Worm (Caenorhabditis elegans) whole organism, L3 larva: ENCODE measurements around the gene ZK177.3.

Source experiments
- ama-1 ChIP-seq: fragments of 150-350 bp; optimal IDR thresholded peaks from 2 replicates; lab custom pipeline; 2018
- snpc-4 ChIP-seq: fragments of 150-350 bp; optimal IDR thresholded peaks from 2 replicates; lab custom pipeline; 2014; ENCODE audit warnings: missing biosample characterization, missing genetic modification characterization

ce11 chrII:5544145-5544515, 28.5 kb downstream of the ZK177.3 start:
- TF ChIP-seq snpc-4, result peak; percentile 99
- TF ChIP-seq ama-1 (lab: Kevin White, UChicago), result peak; percentile 99
